Worm (Caenorhabditis elegans) whole organism, L1 larva: Measurements from ENCODE around the gene srw-11.

Source experiments
- C16A3.4 ChIP-seq: fragments of 150-350 bp; optimal IDR thresholded peaks from 2 replicates; lab custom pipeline; 2014; ENCODE audit warnings: missing biosample characterization, missing genetic modification characterization
- Y116A8C.19 ChIP-seq: sonication (generic microtip); optimal IDR thresholded peaks from 2 replicates; lab custom pipeline; 2016; ENCODE audit warnings: missing compliant biosample characterization, missing genetic modification characterization, borderline replicate concordance
- ama-1 ChIP-seq: fragments of 150-350 bp; optimal IDR thresholded peaks from 2 replicates; lab custom pipeline; 2014
- ceh-63 ChIP-seq: fragments of 200-800 bp; sonication (Bioruptor generic); optimal IDR thresholded peaks from 2 replicates; lab custom pipeline; 2018; ENCODE audit warnings: mild to moderate bottlenecking, missing genetic modification characterization, missing compliant biosample characterization
- ceh-8 ChIP-seq: fragments of 200-800 bp; sonication (Bioruptor generic); optimal IDR thresholded peaks from 2 replicates; lab custom pipeline; 2018; ENCODE audit warnings: mild to moderate bottlenecking, missing genetic modification characterization, moderate library complexity, missing compliant biosample characterization
- ceh-88 ChIP-seq: fragments of 200-800 bp; sonication (Bioruptor generic); IDR thresholded peaks from 2 replicates; pipeline ENCODE4 v1.3.6; 2022; ENCODE audit warnings: missing genetic modification characterization, missing compliant biosample characterization
- ces-1 ChIP-seq: fragments of 150-350 bp; optimal IDR thresholded peaks from 2 replicates; lab custom pipeline; 2014; ENCODE audit warnings: missing biosample characterization, missing genetic modification reagents, missing genetic modification characterization
- dpl-1 ChIP-seq, 3 experiments: fragments of 150-350 bp in 2 of 3; sonication (generic microtip) in 1 of 3; optimal IDR thresholded peaks; 2 replicates each; lab custom pipeline; 2014 to 2017; ENCODE audit warnings: missing biosample characterization in 3 of 3, missing genetic modification characterization in 3 of 3, missing genetic modification reagents in 3 of 3
- efl-1 ChIP-seq, 4 experiments: fragments of 150-350 bp; optimal IDR thresholded peaks in 3 of 4; peaks in 1 of 4; 1 replicate in 1 of 4; 2 replicates in 3 of 4; lab custom pipeline; 2014; ENCODE audit warnings: missing biosample characterization in 2 of 4, missing genetic modification characterization in 2 of 4, missing genetic modification reagents in 2 of 4
- egl-13 ChIP-seq: sonication (generic microtip); optimal IDR thresholded peaks from 2 replicates; lab custom pipeline; 2016; ENCODE audit warnings: missing genotype, missing genetic modification reagents, missing genetic modification characterization, missing compliant biosample characterization
- egl-27 ChIP-seq, 2 experiments: fragments of 150-350 bp in 1 of 2; sonication (generic microtip); optimal IDR thresholded peaks; 3 replicates each; lab custom pipeline; 2017 to 2018; ENCODE audit warnings: missing biosample characterization in 2 of 2, missing genetic modification characterization in 2 of 2, missing genetic modification reagents in 2 of 2
- elt-3 ChIP-seq, 6 experiments: fragments of 150-350 bp in 1 of 6; sonication (generic microtip); optimal IDR thresholded peaks; 2 replicates each; lab custom pipeline; 2017 to 2018; ENCODE audit warnings: missing biosample characterization in 6 of 6, missing genetic modification characterization in 6 of 6, inconsistent platforms in 1 of 6
- hlh-17 ChIP-seq: fragments of 200-800 bp; sonication (Bioruptor generic); optimal IDR thresholded peaks from 2 replicates; lab custom pipeline; 2018; ENCODE audit warnings: missing genetic modification characterization, mild to moderate bottlenecking, missing compliant biosample characterization, moderate library complexity, borderline replicate concordance
- hlh-4 ChIP-seq: sonication (generic microtip); optimal IDR thresholded peaks from 2 replicates; lab custom pipeline; 2016; ENCODE audit warnings: mild to moderate bottlenecking, missing genetic modification characterization, missing compliant biosample characterization
- irx-1 ChIP-seq: sonication (generic microtip); optimal IDR thresholded peaks from 2 replicates; lab custom pipeline; 2016; ENCODE audit warnings: missing genetic modification characterization, missing compliant biosample characterization
- jun-1 ChIP-seq: fragments of 150-350 bp; optimal IDR thresholded peaks from 2 replicates; lab custom pipeline; 2014; ENCODE audit warnings: missing biosample characterization, missing genetic modification reagents, missing genetic modification characterization
- lin-35 ChIP-seq, 2 experiments: fragments of 150-350 bp; optimal IDR thresholded peaks; 2 replicates each; lab custom pipeline; 2014; ENCODE audit warnings: missing biosample characterization in 2 of 2, missing genetic modification characterization in 2 of 2, missing genetic modification reagents in 2 of 2
- lin-39 ChIP-seq: fragments of 150-350 bp; optimal IDR thresholded peaks from 2 replicates; lab custom pipeline; 2014; ENCODE audit warnings: missing biosample characterization, missing genetic modification reagents, missing genetic modification characterization
- lir-3 ChIP-seq: sonication (generic microtip); optimal IDR thresholded peaks from 2 replicates; lab custom pipeline; 2016; ENCODE audit warnings: mild to moderate bottlenecking, missing genetic modification characterization, moderate library complexity, missing compliant biosample characterization; ENCODE audit not compliant: poor library complexity
- mab-9 ChIP-seq: fragments of 200-800 bp; sonication (Bioruptor generic); IDR thresholded peaks from 2 replicates; pipeline ENCODE4 v1.3.6; 2022; ENCODE audit warnings: missing genetic modification reagents, missing genetic modification characterization, missing compliant biosample characterization
- mef-2 ChIP-seq: fragments of 150-350 bp; optimal IDR thresholded peaks from 2 replicates; lab custom pipeline; 2014; ENCODE audit warnings: missing biosample characterization, missing genetic modification characterization
- nhr-11 ChIP-seq: fragments of 150-350 bp; optimal IDR thresholded peaks from 2 replicates; lab custom pipeline; 2014; ENCODE audit warnings: missing biosample characterization, missing genetic modification characterization
- nhr-12 ChIP-seq: sonication (generic microtip); optimal IDR thresholded peaks from 2 replicates; lab custom pipeline; 2017; ENCODE audit warnings: missing biosample characterization, missing genetic modification characterization
- nhr-20 ChIP-seq: sonication (generic microtip); optimal IDR thresholded peaks from 2 replicates; lab custom pipeline; 2016; ENCODE audit warnings: mild to moderate bottlenecking, missing genetic modification characterization, missing compliant biosample characterization
- nhr-76 ChIP-seq: sonication (generic microtip); optimal IDR thresholded peaks from 2 replicates; lab custom pipeline; 2017; ENCODE audit warnings: missing biosample characterization, missing genetic modification characterization
- nhr-85 ChIP-seq: sonication (generic microtip); peaks from one replicate; lab custom pipeline; 2016; ENCODE audit warnings: missing genetic modification characterization, inconsistent platforms, missing compliant biosample characterization
- skn-1 ChIP-seq: fragments of 150-350 bp; optimal IDR thresholded peaks from 2 replicates; lab custom pipeline; 2014; ENCODE audit warnings: missing biosample characterization, missing genetic modification characterization
- sox-4 ChIP-seq: sonication (generic microtip); optimal IDR thresholded peaks from 2 replicates; lab custom pipeline; 2016; ENCODE audit warnings: missing genetic modification characterization, missing compliant biosample characterization
- swsn-7 ChIP-seq: sonication (generic microtip); optimal IDR thresholded peaks from 2 replicates; lab custom pipeline; 2016; ENCODE audit warnings: missing genetic modification characterization, missing compliant biosample characterization
- tbx-2 ChIP-seq: sonication (generic microtip); optimal IDR thresholded peaks from 2 replicates; lab custom pipeline; 2016; ENCODE audit warnings: missing genetic modification characterization, missing compliant biosample characterization
- unc-30 ChIP-seq: sonication (generic microtip); optimal IDR thresholded peaks from 2 replicates; lab custom pipeline; 2017; ENCODE audit warnings: missing biosample characterization, missing genetic modification characterization
- unc-86 ChIP-seq: sonication (generic microtip); optimal IDR thresholded peaks from 2 replicates; lab custom pipeline; 2016; ENCODE audit warnings: missing genetic modification characterization, missing compliant biosample characterization
- vab-15 ChIP-seq: sonication (generic microtip); optimal IDR thresholded peaks from 2 replicates; lab custom pipeline; 2017; ENCODE audit warnings: missing genotype, mild to moderate bottlenecking, missing genetic modification characterization, missing compliant biosample characterization
- ztf-11 ChIP-seq, 2 experiments: sonication (generic microtip); optimal IDR thresholded peaks; 2 replicates each; lab custom pipeline; 2016 to 2017; ENCODE audit warnings: missing genetic modification characterization in 2 of 2, missing biosample characterization in 1 of 2, missing compliant biosample characterization in 1 of 2

The srw-11 gene

DNA sequence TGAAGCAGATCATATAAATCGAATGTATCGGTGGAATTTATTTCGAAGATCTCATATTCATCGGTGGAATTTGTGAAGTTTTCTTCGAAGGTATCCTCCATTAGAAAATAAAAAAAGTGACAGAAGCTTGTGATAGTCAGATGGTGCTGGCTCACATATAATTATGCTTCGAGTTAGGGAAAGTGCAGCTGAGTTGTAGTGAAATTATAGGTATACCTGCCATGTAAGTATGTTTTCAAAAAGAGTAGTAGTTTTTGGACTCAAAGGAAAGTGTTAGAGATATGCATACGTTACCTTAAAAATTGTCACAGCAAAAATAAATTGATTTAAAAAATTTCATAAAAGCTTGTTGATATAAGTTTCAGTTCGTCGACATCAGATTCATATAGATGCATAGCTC lies at the start of gene srw-11:
srw-11 (minus strand) TSS at position 101 of the 400 bp plus-strand sequence.
- TF ChIP-seq ceh-88: no peak
- TF ChIP-seq mef-2 (tag; lab: Kevin White, UChicago): no peak
- TF ChIP-seq irx-1 (tag; lab: Kevin White, UChicago): no peak
- no peak for TF ChIP-seq swsn-7
- TF ChIP-seq lin-35 (GFP tag; optimal IDR thresholded peaks at IDR 0.05; lab: Kevin White, UChicago): no peak
- TF ChIP-seq nhr-11: no peak
- no peak for TF ChIP-seq efl-1 (optimal IDR thresholded peaks at IDR 0.05; lab: Kevin White, UChicago)
- no peak for TF ChIP-seq efl-1 (GFP tag; optimal IDR thresholded peaks at IDR 0.05 in 1 of 2; lab: Kevin White, UChicago)
- TF ChIP-seq C16A3.4 (tag; lab: Kevin White, UChicago): no peak
- TF ChIP-seq nhr-20: no peak
- TF ChIP-seq nhr-76 (tag; lab: Kevin White, UChicago): no peak
- TF ChIP-seq hlh-17 (GFP tag; lab: Kevin White, UChicago): no peak
- no peak for TF ChIP-seq vab-15
- no peak for TF ChIP-seq ceh-63 (GFP tag; lab: Kevin White, UChicago)
- no peak for TF ChIP-seq tbx-2
- no peak for TF ChIP-seq unc-86
- no peak for TF ChIP-seq ztf-11 (tag; optimal IDR thresholded peaks at IDR 0.05; lab: Kevin White, UChicago)
- no peak for TF ChIP-seq ceh-8 (GFP tag; lab: Kevin White, UChicago)
- TF ChIP-seq hlh-4 (tag; lab: Kevin White, UChicago): no peak

DNA sequence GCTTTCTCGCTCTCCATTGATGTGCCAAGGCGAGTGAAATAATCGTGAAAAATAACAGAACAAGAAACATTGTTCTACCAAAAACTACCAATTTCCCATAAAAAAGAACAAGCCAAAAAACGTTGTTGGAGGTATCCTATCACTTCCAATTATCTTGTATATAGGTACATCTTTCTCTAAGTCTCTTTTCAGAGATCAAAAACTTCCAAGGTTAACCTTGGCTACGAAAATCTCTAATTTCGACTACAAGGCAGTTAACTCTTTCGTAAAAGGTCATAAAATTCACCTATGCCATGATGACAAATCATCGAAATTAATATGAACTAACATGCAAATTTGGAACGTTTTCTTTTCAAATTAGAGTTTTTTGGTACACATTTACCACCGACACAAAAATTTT lies 47.7 kb upstream of the srw-11 start, which contains the start of gene cyp-34A1:
cyp-34A1 (minus strand) TSS at position 101 of the 400 bp plus-strand sequence.
- no peak for TF ChIP-seq ces-1 (GFP tag; lab: Kevin White, UChicago)
- no peak for TF ChIP-seq egl-27 (tag; optimal IDR thresholded peaks at IDR 0.05; lab: Kevin White, UChicago)

DNA sequence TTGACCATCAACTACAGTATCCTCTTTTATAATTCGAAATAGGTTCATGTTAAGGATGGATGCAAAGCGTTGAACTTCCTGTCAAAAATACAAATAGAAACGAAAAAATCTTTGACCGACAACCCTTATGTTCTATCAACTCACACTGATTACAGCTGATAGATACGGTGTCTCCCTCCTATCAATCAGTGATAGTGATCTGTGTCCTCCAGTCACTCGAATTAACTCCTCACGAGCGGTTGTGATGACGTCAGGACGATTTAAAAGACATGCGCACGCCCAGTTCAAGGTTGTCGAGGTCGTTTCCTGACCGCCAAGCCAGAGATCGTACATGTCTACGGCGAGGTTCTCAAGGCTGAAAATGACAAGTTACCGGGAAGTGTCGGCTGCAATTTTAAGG lies 45.9 kb upstream of the srw-11 start:
- TF ChIP-seq tbx-2: no peak
- TF ChIP-seq lin-39 (tag; lab: Kevin White, UChicago): no peak
- no peak for TF ChIP-seq efl-1 (optimal IDR thresholded peaks at IDR 0.05; lab: Kevin White, UChicago)
- peak in 1 of 2 experiments; percentile 88 for TF ChIP-seq efl-1 (GFP tag; optimal IDR thresholded peaks at IDR 0.05 in 1 of 2; lab: Kevin White, UChicago)
- peak; percentile 42 for TF ChIP-seq nhr-20
- TF ChIP-seq sox-4: no peak
- TF ChIP-seq lir-3 (tag; lab: Kevin White, UChicago): no peak
- peak; percentile 83 for TF ChIP-seq nhr-85 (tag; lab: Kevin White, UChicago)
- TF ChIP-seq elt-3 (tag; optimal IDR thresholded peaks at IDR 0.05; lab: Kevin White, UChicago): peak; percentile 28 to 88 (median 78)

DNA sequence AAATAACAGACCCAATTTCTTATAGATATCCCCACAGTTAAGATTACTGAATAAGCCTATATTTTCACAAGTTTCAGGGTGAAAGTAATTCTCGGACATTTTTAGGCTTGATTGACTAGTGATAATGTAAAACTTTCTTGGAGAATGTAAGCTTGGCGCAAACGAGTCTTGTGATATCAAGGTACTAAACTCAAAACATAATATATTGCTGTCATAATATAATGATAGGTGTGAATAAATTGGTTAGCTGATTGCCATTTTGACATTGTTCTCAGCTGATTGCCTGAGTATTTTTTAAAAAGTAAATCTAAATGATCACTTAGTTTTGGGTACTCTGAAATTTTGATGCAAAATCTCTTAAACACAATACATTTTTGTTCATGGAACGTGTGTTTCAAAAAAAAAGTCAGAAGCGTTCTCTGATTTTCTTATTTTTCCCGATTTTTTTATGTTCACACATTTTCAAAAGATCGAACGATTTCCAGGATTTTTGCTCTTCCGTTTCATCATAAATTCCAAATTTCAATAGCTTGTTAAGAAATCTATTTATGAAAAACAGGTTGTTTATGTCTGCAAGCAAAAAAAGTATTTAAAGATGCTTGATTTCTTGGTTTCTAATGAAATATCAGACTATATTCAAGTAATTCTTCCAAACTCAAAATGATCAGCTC lies 41.3 kb upstream of the srw-11 start, which contains the start of the genes srw-19 and srx-51:
srw-19 (minus strand) TSS at position 101 of the 671 bp plus-strand sequence.
srx-51 (plus strand) TSS at position 621 of the 671 bp plus-strand sequence.
- TF ChIP-seq ceh-88: no peak
- TF ChIP-seq ama-1 (lab: Kevin White, UChicago): no peak
- TF ChIP-seq jun-1 (tag; lab: Kevin White, UChicago): no peak
- no peak for TF ChIP-seq lin-35 (GFP tag; optimal IDR thresholded peaks at IDR 0.05; lab: Kevin White, UChicago)
- TF ChIP-seq dpl-1 (GFP tag; optimal IDR thresholded peaks at IDR 0.05; lab: Kevin White, UChicago): no peak
- no peak for TF ChIP-seq skn-1 (tag; lab: Kevin White, UChicago)
- TF ChIP-seq efl-1 (optimal IDR thresholded peaks at IDR 0.05; lab: Kevin White, UChicago): no peak
- TF ChIP-seq efl-1 (GFP tag; optimal IDR thresholded peaks at IDR 0.05 in 1 of 2; lab: Kevin White, UChicago): no peak
- no peak for TF ChIP-seq unc-30 (tag; lab: Kevin White, UChicago)
- TF ChIP-seq nhr-12 (tag; lab: Kevin White, UChicago): no peak
- no peak for TF ChIP-seq mab-9 (GFP tag; lab: Robert Waterston, UW)
- TF ChIP-seq egl-13 (tag; lab: Kevin White, UChicago): no peak
- TF ChIP-seq Y116A8C.19 (tag; lab: Kevin White, UChicago): no peak
